Worm (Caenorhabditis elegans): ENCODE measurements around the gene ZC84.6.

- TF ChIP-seq unc-39 (tag; optimal IDR thresholded peaks at IDR 0.05), result no peak
- no peak for TF ChIP-seq ces-1 (GFP tag; optimal IDR thresholded peaks at IDR 0.05)
- no peak for TF ChIP-seq blmp-1 (tag; optimal IDR thresholded peaks at IDR 0.05)
- TF ChIP-seq lin-13 (tag; optimal IDR thresholded peaks at IDR 0.05), result no peak
- no peak for TF ChIP-seq lin-32 (GFP tag; optimal IDR thresholded peaks at IDR 0.05)
Observed at ce11 chrIII:9215367-9215766, 15.9 kb upstream of the ZC84.6 start, which contains the start of gene npr-29.
